Fruit fly (Drosophila melanogaster) whole organism, embryonic: ENCODE measurements around the gene CG32320.
A peak's percentile ranks its signal among the peaks of the same experiment; 100 is the strongest.

Experiments
- CG12659 ChIP-seq: fragments of 200-800 bp; sonication (Bioruptor generic); optimal IDR thresholded peaks from 3 replicates; lab custom pipeline; 2017; ENCODE audit warnings: mild to moderate bottlenecking, missing biosample characterization, missing genetic modification reagents, missing genetic modification characterization
- CG43689 ChIP-seq: fragments of 200-800 bp; sonication (Bioruptor generic); IDR thresholded peaks from 2 replicates; pipeline ENCODE4 v1.3.6; 2022; ENCODE audit warnings: missing biosample characterization, missing genetic modification characterization
- Dip2 ChIP-seq: fragments of 200-800 bp; sonication (Bioruptor generic); IDR thresholded peaks from 2 replicates; pipeline ENCODE4 v1.3.6; 2022; ENCODE audit warnings: missing biosample characterization, missing genetic modification characterization
- PHDP ChIP-seq: fragments of 200-800 bp; sonication (Bioruptor generic); optimal IDR thresholded peaks from 3 replicates; lab custom pipeline; 2018; ENCODE audit warnings: missing biosample characterization, mild to moderate bottlenecking, missing genetic modification characterization, moderate library complexity
- Side ChIP-seq: fragments of 200-800 bp; sonication (Bioruptor generic); optimal IDR thresholded peaks from 2 replicates; lab custom pipeline; 2016; ENCODE audit warnings: missing biosample characterization, missing genetic modification characterization
- TFAM ChIP-seq: fragments of 200-800 bp; sonication (Bioruptor generic); optimal IDR thresholded peaks from 2 replicates; lab custom pipeline; 2017; ENCODE audit warnings: missing biosample characterization, missing genetic modification characterization, inconsistent platforms
- br ChIP-seq: fragments of >200 bp; optimal IDR thresholded peaks from 2 replicates; lab custom pipeline; 2017
- en ChIP-seq: fragments of 200-800 bp; sonication (Bioruptor generic); optimal IDR thresholded peaks from 2 replicates; lab custom pipeline; 2016; ENCODE audit warnings: missing biosample characterization, missing genetic modification characterization
- her ChIP-seq: fragments of 200-800 bp; sonication (Bioruptor generic); optimal IDR thresholded peaks from 2 replicates; lab custom pipeline; 2016; ENCODE audit warnings: missing biosample characterization, missing genetic modification characterization
- kay ChIP-seq: fragments of 200-800 bp; sonication (Bioruptor generic); optimal IDR thresholded peaks from 2 replicates; lab custom pipeline; 2016; ENCODE audit warnings: missing biosample characterization, missing genetic modification characterization
- row ChIP-seq: fragments of 200-800 bp; sonication (Bioruptor generic); IDR thresholded peaks from 3 replicates; pipeline ENCODE4 v1.3.6; 2022; ENCODE audit warnings: missing biosample characterization, missing genetic modification characterization
- sna ChIP-seq: fragments of 200-800 bp; sonication (Bioruptor generic); IDR thresholded peaks from 2 replicates; pipeline ENCODE4 v1.3.6; 2022; ENCODE audit warnings: missing biosample characterization, missing genetic modification characterization; ENCODE audit not compliant: partially characterized antibody
- ssp ChIP-seq: fragments of 200-800 bp; sonication (Bioruptor generic); IDR thresholded peaks from 2 replicates; pipeline ENCODE4 v1.3.6; 2022; ENCODE audit warnings: missing biosample characterization, missing genetic modification characterization

DNA sequence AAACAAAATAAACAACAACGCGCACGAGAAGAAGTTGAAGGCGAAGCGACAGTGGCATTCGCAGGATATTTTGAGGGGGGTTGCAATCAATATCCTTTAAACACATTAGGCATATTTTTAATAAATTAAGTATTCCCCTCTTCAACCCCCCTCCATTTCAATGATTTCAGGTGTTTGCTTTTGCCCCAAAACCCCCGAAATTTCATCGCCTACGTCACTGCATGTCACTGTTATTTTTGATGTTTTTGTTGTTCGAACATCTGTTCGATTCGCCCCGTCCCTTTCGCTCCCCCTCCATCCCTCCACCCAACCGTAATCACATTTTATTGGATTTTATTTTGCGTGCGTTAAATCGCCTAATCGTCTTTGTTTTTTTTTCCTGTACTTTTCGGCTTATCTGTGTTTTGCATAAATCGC lies 30.2 kb upstream of the CG32320 start:
- TF ChIP-seq her (GFP tag; lab: Kevin White, UChicago) (peak; percentile 47), br (lab: Kevin White, UChicago) (no peak), ssp (GFP tag; lab: Robert Waterston, UW) (peak; percentile 64), TFAM (GFP tag; lab: Kevin White, UChicago) (peak; percentile 18), CG12659 (GFP tag; lab: Kevin White, UChicago) (peak; percentile 54), PHDP (peak; percentile 68), CG43689 (GFP tag; lab: Robert Waterston, UW) (peak; percentile 53; the same call in 1 of the 2 replicates), row (GFP tag; lab: Robert Waterston, UW) (peak; percentile 92), sna (GFP tag; lab: Robert Waterston, UW) (no peak), kay (peak; percentile 69), Dip2 (GFP tag; lab: Robert Waterston, UW) (no peak), Side (GFP tag; lab: Kevin White, UChicago) (peak; percentile 64), en (peak; percentile 13)
